Worm (Caenorhabditis elegans): ENCODE measurements around the gene mrps-16.
A peak's percentile ranks its signal among the peaks of the same experiment; 100 is the strongest.

The mrps-16 gene

DNA sequence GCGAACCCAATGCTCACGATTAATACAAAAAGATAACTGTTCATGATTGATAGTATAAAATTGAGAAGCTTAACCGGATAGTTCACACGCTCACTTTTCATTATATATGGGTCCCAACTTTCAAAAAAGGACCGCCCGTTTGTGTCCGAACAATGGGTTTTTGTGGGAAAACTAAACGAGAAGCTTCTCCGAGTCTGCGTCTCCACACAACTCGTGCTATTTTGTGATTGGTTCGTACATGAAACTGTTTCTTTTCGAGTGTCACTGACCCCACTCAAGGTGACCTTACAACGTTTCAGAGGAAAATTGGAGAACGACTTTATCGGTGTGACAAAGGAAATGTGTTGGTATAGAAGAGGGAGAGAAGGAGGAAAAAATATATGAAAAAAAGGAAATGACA, 37.3 kb upstream of the mrps-16 start, which contains the start of gene dct-5:
TSS of gene dct-5 (minus strand) at position 101 of the 400 bp plus-strand sequence.
- TF ChIP-seq nhr-23 (tag; optimal IDR thresholded peaks at IDR 0.05): no peak

DNA sequence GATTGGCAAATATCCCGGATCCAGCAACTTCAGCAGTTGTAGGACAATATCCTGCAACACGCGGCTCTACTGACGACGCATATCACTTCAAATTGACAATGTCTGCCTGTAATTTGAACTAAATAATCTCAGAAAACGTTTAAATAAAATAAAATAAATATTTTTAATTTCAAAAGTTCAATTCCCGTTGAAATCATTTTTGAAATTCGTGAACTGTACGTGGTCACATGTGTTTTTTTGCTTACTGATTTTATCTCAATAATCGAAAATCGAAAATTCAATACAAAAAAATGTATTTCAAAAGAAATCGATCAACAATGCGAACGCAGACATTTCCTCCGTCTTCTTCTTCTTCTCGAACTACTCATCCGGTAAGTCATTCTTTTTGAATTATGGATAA, 36.6 kb upstream of the mrps-16 start, which contains the start of gene F07F6.1:
TSS of gene F07F6.1 (plus strand) at position 301 of the 400 bp plus-strand sequence.
- TF ChIP-seq nhr-11 (tag; optimal IDR thresholded peaks at IDR 0.05): no peak
- no peak for TF ChIP-seq unc-55 (GFP tag; optimal IDR thresholded peaks at IDR 0.05)
- no peak for TF ChIP-seq lin-11 (tag; optimal IDR thresholded peaks at IDR 0.05)
- TF ChIP-seq zag-1 (tag; optimal IDR thresholded peaks at IDR 0.05): no peak
- no peak for TF ChIP-seq egl-27 (tag; optimal IDR thresholded peaks at IDR 0.05)
- TF ChIP-seq nhr-6 (tag; optimal IDR thresholded peaks at IDR 0.05): no peak
- no peak for TF ChIP-seq lin-39 (tag; optimal IDR thresholded peaks at IDR 0.05)
- no peak for TF ChIP-seq C34F6.9 (tag; optimal IDR thresholded peaks at IDR 0.05)
- no peak for TF ChIP-seq gmeb-1 (tag; optimal IDR thresholded peaks at IDR 0.05)
- no peak for TF ChIP-seq elt-3 (tag; optimal IDR thresholded peaks at IDR 0.05)
- no peak for TF ChIP-seq aly-2 (tag; optimal IDR thresholded peaks at IDR 0.05)
- TF ChIP-seq mdl-1 (tag; optimal IDR thresholded peaks at IDR 0.05): no peak
- no peak for TF ChIP-seq peb-1 (tag; optimal IDR thresholded peaks at IDR 0.05)
- no peak for TF ChIP-seq R02D3.7 (tag; optimal IDR thresholded peaks at IDR 0.05)
- TF ChIP-seq ceh-16 (tag; optimal IDR thresholded peaks at IDR 0.05): no peak
- TF ChIP-seq fos-1 (tag; optimal IDR thresholded peaks at IDR 0.05): no peak
- no peak for TF ChIP-seq snpc-4 (tag; optimal IDR thresholded peaks at IDR 0.05)
- no peak for TF ChIP-seq nhr-25 (tag; optimal IDR thresholded peaks at IDR 0.05)

DNA sequence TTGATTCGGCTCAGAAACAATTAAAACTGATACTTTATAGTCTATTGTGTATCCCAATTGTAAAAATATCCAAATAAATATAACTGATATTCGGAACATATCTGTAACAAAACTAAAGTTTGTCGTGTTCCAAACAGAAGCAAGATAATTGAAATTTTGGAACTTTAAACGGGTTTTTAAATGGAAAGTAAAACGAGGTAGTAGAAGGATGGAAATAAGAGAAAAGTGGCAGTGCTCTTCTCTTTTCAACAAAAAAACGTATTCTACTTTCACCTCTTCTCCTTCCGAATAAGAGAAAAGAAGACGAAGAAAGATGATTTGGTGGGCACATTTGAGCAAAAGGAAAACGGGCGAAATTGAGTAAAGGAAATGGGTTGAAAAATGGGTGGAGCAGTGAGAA, 27.7 kb upstream of the mrps-16 start, which contains the start of gene nmr-1:
TSS of gene nmr-1 (minus strand) at position 101 of the 400 bp plus-strand sequence.
- TF ChIP-seq elt-1 (tag; optimal IDR thresholded peaks at IDR 0.05) (no peak), skn-1 (tag; optimal IDR thresholded peaks at IDR 0.05) (no peak), nhr-12 (tag; optimal IDR thresholded peaks at IDR 0.05) (no peak), elt-3 (tag; optimal IDR thresholded peaks at IDR 0.05) (no peak), gmeb-1 (tag; optimal IDR thresholded peaks at IDR 0.05) (no peak), Y55F3AM.14 (GFP tag; optimal IDR thresholded peaks at IDR 0.05) (no peak), ztf-1 (GFP tag; conservative IDR thresholded peaks at IDR 0.05) (no peak), lin-39 (tag; optimal IDR thresholded peaks at IDR 0.05) (no peak), ZK546.5 (tag; optimal IDR thresholded peaks at IDR 0.05) (no peak), mbf-1 (tag; optimal IDR thresholded peaks at IDR 0.05) (no peak), unc-62 (GFP tag; optimal IDR thresholded peaks at IDR 0.05) (no peak), unc-55 (GFP tag; optimal IDR thresholded peaks at IDR 0.05) (no peak), aly-2 (tag; optimal IDR thresholded peaks at IDR 0.05) (no peak)

DNA sequence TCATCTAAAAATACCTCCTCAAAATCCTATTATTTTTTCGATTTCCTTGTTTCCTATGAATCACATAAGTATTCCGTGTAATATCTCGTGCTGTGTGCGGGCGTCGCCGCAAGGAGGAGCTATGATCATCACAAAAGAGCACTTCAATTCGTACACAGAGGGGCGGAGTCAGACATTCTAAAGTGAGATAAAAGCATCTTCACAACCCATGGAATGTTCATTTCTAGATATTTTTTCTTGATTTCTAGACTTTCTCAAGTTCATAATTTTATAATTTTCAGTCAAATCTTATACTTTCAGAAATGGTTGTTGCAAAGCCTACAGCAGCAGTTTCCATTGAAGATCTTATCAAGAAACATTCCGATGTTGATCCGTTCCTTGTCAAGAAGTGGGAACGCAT, 26.8 kb upstream of the mrps-16 start, which contains the start of gene cex-1:
TSS of gene cex-1 (plus strand) at position 301 of the 400 bp plus-strand sequence.
- TF ChIP-seq snpc-4 (tag; optimal IDR thresholded peaks at IDR 0.05) (no peak), egl-27 (tag; optimal IDR thresholded peaks at IDR 0.05) (no peak), sma-9 (GFP tag; optimal IDR thresholded peaks at IDR 0.05) (no peak), sma-9 (tag; optimal IDR thresholded peaks at IDR 0.05) (no peak), unc-62 (GFP tag; optimal IDR thresholded peaks at IDR 0.05) (no peak), mbf-1 (tag; optimal IDR thresholded peaks at IDR 0.05) (no peak), blmp-1 (tag; optimal IDR thresholded peaks at IDR 0.05; ENCODE audit: insufficient read depth) (no peak), elt-1 (tag; optimal IDR thresholded peaks at IDR 0.05) (no peak), nhr-129 (tag; optimal IDR thresholded peaks at IDR 0.05) (no peak), mab-5 (tag; optimal IDR thresholded peaks at IDR 0.05) (no peak)

DNA sequence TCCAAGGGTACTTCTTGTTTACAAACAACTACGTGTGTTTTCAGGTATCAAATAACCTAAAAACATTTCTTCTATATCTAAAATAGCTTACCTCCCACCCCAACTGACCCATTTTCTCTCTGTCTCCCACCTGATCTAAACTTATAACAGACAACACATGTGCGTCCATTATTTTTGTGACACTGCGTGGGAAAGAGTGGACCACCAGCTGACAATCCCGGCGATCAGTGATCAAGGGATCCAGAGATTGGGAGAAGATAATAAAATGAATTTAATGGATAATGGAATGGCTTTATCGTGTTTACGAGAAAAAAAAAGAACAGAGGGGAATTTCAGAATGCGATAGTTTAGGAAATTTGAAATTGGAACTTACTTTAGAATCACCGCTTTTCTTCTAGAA, 25.0 kb upstream of the mrps-16 start:
- no peak for TF ChIP-seq peb-1 (tag; optimal IDR thresholded peaks at IDR 0.05)
- TF ChIP-seq sma-9 (GFP tag; optimal IDR thresholded peaks at IDR 0.05): peak; percentile 60
- no peak for TF ChIP-seq sma-9 (tag; optimal IDR thresholded peaks at IDR 0.05)
- TF ChIP-seq F13H6.1 (tag; optimal IDR thresholded peaks at IDR 0.05): peak; percentile 52

DNA sequence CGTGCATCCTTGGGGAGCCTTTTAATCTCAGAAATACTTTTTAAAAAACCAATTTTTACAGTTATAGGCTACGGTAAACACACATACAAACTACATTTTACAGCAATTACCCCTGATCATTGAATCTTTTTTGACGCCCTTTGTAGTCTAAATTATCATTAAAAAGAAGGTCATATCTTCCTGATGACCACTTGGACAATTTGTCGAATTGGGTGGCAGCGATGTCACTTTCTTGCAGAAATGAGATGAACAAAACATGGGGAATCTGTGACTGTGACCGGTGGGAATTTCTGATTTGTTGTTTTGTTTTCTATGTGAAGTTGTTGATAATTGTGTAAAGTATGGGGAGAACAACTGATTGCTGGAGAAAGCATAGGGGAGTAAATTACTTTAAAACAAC, 24.6 kb upstream of the mrps-16 start:
- TF ChIP-seq zag-1 (tag; optimal IDR thresholded peaks at IDR 0.05): no peak
- TF ChIP-seq sma-3 (GFP tag; optimal IDR thresholded peaks at IDR 0.05): peak; percentile 56

Measured in whole organism, L2 larva.